Fruit fly (Drosophila melanogaster) whole organism, embryonic: ENCODE data around the gene CG15209.

Experiments
- B-H2 ChIP-seq: fragments of 200-800 bp; sonication (Bioruptor generic); optimal IDR thresholded peaks from 2 replicates; lab custom pipeline; 2018; ENCODE audit warnings: missing biosample characterization, mild to moderate bottlenecking, missing genetic modification characterization
- Bdp1 ChIP-seq: fragments of 200-800 bp; sonication (Bioruptor generic); optimal IDR thresholded peaks from 3 replicates; lab custom pipeline; 2016; ENCODE audit warnings: missing biosample characterization, missing genetic modification characterization
- CG1024 ChIP-seq: fragments of 200-800 bp; sonication (Bioruptor generic); IDR thresholded peaks from 2 replicates; pipeline ENCODE4 v1.3.6; 2022; ENCODE audit warnings: missing biosample characterization, missing genetic modification characterization
- CG11093 ChIP-seq: fragments of 200-800 bp; sonication (Bioruptor generic); IDR thresholded peaks from 3 replicates; pipeline ENCODE4 v1.3.6; 2022; ENCODE audit warnings: missing biosample characterization, missing genetic modification characterization
- CG11247 ChIP-seq: fragments of 200-800 bp; sonication (Bioruptor generic); IDR thresholded peaks from 2 replicates; pipeline ENCODE4 v1.3.6; 2022; ENCODE audit warnings: missing biosample characterization, missing genetic modification characterization
- CG11504 ChIP-seq: fragments of 200-800 bp; sonication (Bioruptor generic); optimal IDR thresholded peaks from 3 replicates; lab custom pipeline; 2019; ENCODE audit warnings: missing biosample characterization, mild to moderate bottlenecking, missing genetic modification characterization, moderate library complexity
- CG11560 ChIP-seq: fragments of 200-800 bp; sonication (Bioruptor generic); IDR thresholded peaks from 3 replicates; pipeline ENCODE4 v1.3.6; 2022; ENCODE audit warnings: missing biosample characterization, missing genetic modification characterization
- CG12236 ChIP-seq: fragments of 200-800 bp; sonication (Bioruptor generic); optimal IDR thresholded peaks from 2 replicates; lab custom pipeline; 2016; ENCODE audit warnings: missing biosample characterization, missing genetic modification characterization
- CG14014 ChIP-seq: fragments of 200-800 bp; sonication (Bioruptor generic); IDR thresholded peaks from 2 replicates; pipeline ENCODE4 v1.3.6; 2022; ENCODE audit warnings: missing biosample characterization, missing genetic modification characterization
- CG14710 ChIP-seq: fragments of 200-800 bp; sonication (Bioruptor generic); optimal IDR thresholded peaks from 3 replicates; lab custom pipeline; 2019; ENCODE audit warnings: missing biosample characterization, mild to moderate bottlenecking, missing genetic modification characterization, moderate library complexity
- CG15269 ChIP-seq: fragments of 200-800 bp; sonication (Bioruptor generic); optimal IDR thresholded peaks from 2 replicates; lab custom pipeline; 2018; ENCODE audit warnings: missing biosample characterization, mild to moderate bottlenecking, missing genetic modification characterization, moderate library complexity
- CG16863 ChIP-seq: fragments of 200-800 bp; sonication (Bioruptor generic); optimal IDR thresholded peaks from 3 replicates; lab custom pipeline; 2016; ENCODE audit warnings: missing biosample characterization, missing genetic modification characterization
- CG18599 ChIP-seq: fragments of 200-800 bp; sonication (Bioruptor generic); optimal IDR thresholded peaks from 3 replicates; lab custom pipeline; 2017; ENCODE audit warnings: missing biosample characterization, missing genetic modification characterization, mild to moderate bottlenecking, moderate library complexity, missing genetic modification reagents
- CG2202 ChIP-seq: fragments of 200-800 bp; sonication (Bioruptor generic); optimal IDR thresholded peaks from 2 replicates; lab custom pipeline; 2018; ENCODE audit warnings: missing biosample characterization, mild to moderate bottlenecking, missing genetic modification characterization
- CG31388 ChIP-seq: fragments of 200-800 bp; sonication (Bioruptor generic); optimal IDR thresholded peaks from 2 replicates; lab custom pipeline; 2016; ENCODE audit warnings: missing biosample characterization, missing genetic modification characterization
- CG31441 ChIP-seq: fragments of 200-800 bp; sonication (Bioruptor generic); IDR thresholded peaks from 2 replicates; pipeline ENCODE4 v1.3.6; 2022; ENCODE audit warnings: missing biosample characterization, missing genetic modification characterization
- CG33213 ChIP-seq: fragments of 200-800 bp; sonication (Bioruptor generic); optimal IDR thresholded peaks from 3 replicates; lab custom pipeline; 2016; ENCODE audit warnings: missing biosample characterization, missing genetic modification characterization
- CG3847 ChIP-seq: fragments of 200-800 bp; sonication (Bioruptor generic); IDR thresholded peaks from 2 replicates; pipeline ENCODE4 v1.3.6; 2022; ENCODE audit warnings: missing biosample characterization, missing genetic modification characterization
- CG8944 ChIP-seq: fragments of 200-800 bp; sonication (Bioruptor generic); optimal IDR thresholded peaks from 3 replicates; lab custom pipeline; 2016; ENCODE audit warnings: missing biosample characterization, missing genetic modification characterization
- CG9437 ChIP-seq: fragments of 200-800 bp; sonication (Bioruptor generic); optimal IDR thresholded peaks from 2 replicates; lab custom pipeline; 2018; ENCODE audit warnings: missing biosample characterization, mild to moderate bottlenecking, missing genetic modification characterization
- CG9609 ChIP-seq: fragments of 200-800 bp; sonication (Bioruptor generic); optimal IDR thresholded peaks from 3 replicates; lab custom pipeline; 2016; ENCODE audit warnings: missing biosample characterization, missing genetic modification characterization
- CG9876 ChIP-seq: fragments of 200-800 bp; sonication (Bioruptor generic); optimal IDR thresholded peaks from 2 replicates; lab custom pipeline; 2016; ENCODE audit warnings: missing biosample characterization, missing genetic modification characterization
- CHES-1-like ChIP-seq: fragments of 200-800 bp; sonication (Bioruptor generic); optimal IDR thresholded peaks from 2 replicates; lab custom pipeline; 2016; ENCODE audit warnings: missing biosample characterization, missing genetic modification characterization
- CTCF ChIP-seq: fragments of 200-800 bp; sonication (Bioruptor generic); optimal IDR thresholded peaks from 2 replicates; lab custom pipeline; 2017; ENCODE audit warnings: missing biosample characterization, mild to moderate bottlenecking, missing genetic modification characterization, moderate library complexity
- E2f1 ChIP-seq: fragments of 200-800 bp; sonication (Bioruptor generic); IDR thresholded peaks from 2 replicates; pipeline ENCODE4 v1.3.6; 2022; ENCODE audit warnings: missing biosample characterization, missing genetic modification characterization
- E2f2 ChIP-seq: fragments of 200-800 bp; sonication (Bioruptor generic); IDR thresholded peaks from 2 replicates; pipeline ENCODE4 v1.3.6; 2022; ENCODE audit warnings: missing biosample characterization, missing genetic modification characterization
- Eip74EF ChIP-seq, 2 experiments: fragments of 200-800 bp in 1 of 2; fragments of >200 bp in 1 of 2; sonication (Bioruptor generic) in 1 of 2; optimal IDR thresholded peaks; 2 replicates each; lab custom pipeline; 2017 to 2019; ENCODE audit warnings: missing biosample characterization in 2 of 2, missing genetic modification characterization in 2 of 2, mild to moderate bottlenecking in 1 of 2, moderate library complexity in 1 of 2
- Fer1 ChIP-seq: fragments of 200-800 bp; sonication (Bioruptor generic); optimal IDR thresholded peaks from 2 replicates; lab custom pipeline; 2017; ENCODE audit warnings: missing biosample characterization, mild to moderate bottlenecking, missing genetic modification characterization
- Opbp ChIP-seq: fragments of 200-800 bp; sonication (Bioruptor generic); IDR thresholded peaks from 3 replicates; pipeline ENCODE4 v1.3.6; 2022; ENCODE audit warnings: missing biosample characterization, missing genetic modification characterization; ENCODE audit not compliant: partially characterized antibody
- Poxn ChIP-seq: fragments of 200-800 bp; sonication (Bioruptor generic); IDR thresholded peaks from 2 replicates; pipeline ENCODE4 v1.3.6; 2022; ENCODE audit warnings: missing biosample characterization, missing genetic modification characterization
- Ptx1 ChIP-seq: fragments of 200-800 bp; sonication (Bioruptor generic); IDR thresholded peaks from 2 replicates; pipeline ENCODE4 v1.3.6; 2022; ENCODE audit warnings: missing biosample characterization, missing genetic modification characterization
- Ravus ChIP-seq: fragments of 200-800 bp; sonication (Bioruptor generic); IDR thresholded peaks from 2 replicates; pipeline ENCODE4 v1.3.6; 2022; ENCODE audit warnings: missing biosample characterization, missing genetic modification characterization
- Spps ChIP-seq: fragments of 200-800 bp; sonication (Bioruptor generic); optimal IDR thresholded peaks from 2 replicates; lab custom pipeline; 2018; ENCODE audit warnings: missing biosample characterization, mild to moderate bottlenecking, missing genetic modification characterization
- TFAM ChIP-seq: fragments of 200-800 bp; sonication (Bioruptor generic); optimal IDR thresholded peaks from 2 replicates; lab custom pipeline; 2017; ENCODE audit warnings: missing biosample characterization, missing genetic modification characterization, inconsistent platforms
- YL-1 ChIP-seq: fragments of 200-800 bp; sonication (Bioruptor generic); optimal IDR thresholded peaks from 3 replicates; lab custom pipeline; 2017; ENCODE audit warnings: missing biosample characterization, mild to moderate bottlenecking, missing genetic modification characterization
- ase ChIP-seq: fragments of 200-800 bp; sonication (Bioruptor generic); IDR thresholded peaks from 3 replicates; pipeline ENCODE4 v1.3.6; 2022; ENCODE audit warnings: missing biosample characterization, missing genetic modification characterization
- az2 ChIP-seq: fragments of 200-800 bp; sonication (Bioruptor generic); optimal IDR thresholded peaks from 3 replicates; lab custom pipeline; 2016; ENCODE audit warnings: missing biosample characterization, missing genetic modification characterization
- bcd ChIP-seq: fragments of 200-800 bp; sonication (Bioruptor generic); optimal IDR thresholded peaks from 2 replicates; lab custom pipeline; 2017; ENCODE audit warnings: missing biosample characterization, mild to moderate bottlenecking, missing genetic modification characterization
- btn ChIP-seq: fragments of 200-800 bp; sonication (Bioruptor generic); optimal IDR thresholded peaks from 2 replicates; lab custom pipeline; 2016; ENCODE audit warnings: missing biosample characterization, missing genetic modification characterization
- caup ChIP-seq: fragments of 200-800 bp; sonication (Bioruptor generic); optimal IDR thresholded peaks from 3 replicates; lab custom pipeline; 2017; ENCODE audit warnings: missing biosample characterization, mild to moderate bottlenecking, missing genetic modification characterization, moderate library complexity; ENCODE audit not compliant: severe bottlenecking
- ems ChIP-seq: fragments of 200-800 bp; sonication (Bioruptor generic); optimal IDR thresholded peaks from 3 replicates; lab custom pipeline; 2016; ENCODE audit warnings: missing biosample characterization, missing genetic modification characterization
- en ChIP-seq: fragments of 200-800 bp; sonication (Bioruptor generic); optimal IDR thresholded peaks from 2 replicates; lab custom pipeline; 2016; ENCODE audit warnings: missing biosample characterization, missing genetic modification characterization
- fd102C ChIP-seq: fragments of 200-800 bp; sonication (Bioruptor generic); optimal IDR thresholded peaks from 2 replicates; lab custom pipeline; 2018; ENCODE audit warnings: missing biosample characterization, mild to moderate bottlenecking, missing genetic modification characterization, moderate library complexity
- gce ChIP-seq: fragments of 200-800 bp; sonication (Bioruptor generic); IDR thresholded peaks from 3 replicates; pipeline ENCODE4 v1.3.6; 2022; ENCODE audit warnings: missing biosample characterization, missing genetic modification characterization
- grau ChIP-seq: fragments of 200-800 bp; optimal IDR thresholded peaks from 3 replicates; lab custom pipeline; 2019; ENCODE audit warnings: missing biosample characterization, mild to moderate bottlenecking, missing genetic modification characterization, moderate library complexity
- kah ChIP-seq: fragments of 200-800 bp; sonication (Bioruptor generic); optimal IDR thresholded peaks from 2 replicates; lab custom pipeline; 2018; ENCODE audit warnings: missing biosample characterization, mild to moderate bottlenecking, missing genetic modification characterization
- org-1 ChIP-seq: fragments of 200-800 bp; sonication (Bioruptor generic); optimal IDR thresholded peaks from 2 replicates; lab custom pipeline; 2017; ENCODE audit warnings: missing biosample characterization, missing genetic modification characterization
- prd ChIP-seq, 3 experiments: fragments of >200 bp in 2 of 3; fragments of 200-800 bp in 1 of 3; sonication (Bioruptor generic) in 1 of 3; optimal IDR thresholded peaks in 2 of 3; IDR thresholded peaks in 1 of 3; 2 replicates in 2 of 3; 3 replicates in 1 of 3; pipeline versions ENCODE4 v1.3.6 to Lab custom; 2017 to 2022; ENCODE audit warnings: missing biosample characterization in 1 of 3, missing genetic modification characterization in 1 of 3
- ro ChIP-seq: fragments of 200-800 bp; sonication (Bioruptor generic); IDR thresholded peaks from 2 replicates; pipeline ENCODE4 v1.3.6; 2022; ENCODE audit warnings: missing biosample characterization, missing genetic modification characterization
- sc ChIP-seq, 3 experiments: fragments of >200 bp in 2 of 3; fragments of 200-800 bp in 1 of 3; sonication (Bioruptor generic) in 1 of 3; optimal IDR thresholded peaks; 2 replicates in 2 of 3; 3 replicates in 1 of 3; lab custom pipeline; 2017; ENCODE audit warnings: mild to moderate bottlenecking in 1 of 3, missing biosample characterization in 1 of 3, missing genetic modification characterization in 1 of 3, missing genetic modification reagents in 1 of 3
- tup ChIP-seq: fragments of 200-800 bp; sonication (Bioruptor generic); optimal IDR thresholded peaks from 2 replicates; lab custom pipeline; 2016; ENCODE audit warnings: missing biosample characterization, mild to moderate bottlenecking, missing genetic modification characterization, moderate library complexity

Gene CG15209

dm6 chrX:10815511-10816080 lies 26.4 kb upstream of the CG15209 start (continued):
- TF ChIP-seq CTCF (GFP tag; lab: Kevin White, UChicago) (no peak), CG11560 (tag; lab: Robert Waterston, UW) (no peak), Spps (no peak), org-1 (GFP tag; lab: Kevin White, UChicago) (no peak), CG18599 (no peak), ro (GFP tag; lab: Robert Waterston, UW) (no peak), gce (GFP tag; lab: Robert Waterston, UW) (0 out of 3 replicates have a peak, but pooled peaks have one; percentile 6), CG9876 (GFP tag; lab: Kevin White, UChicago) (no peak), CG11247 (GFP tag; lab: Robert Waterston, UW) (no peak), tup (GFP tag; lab: Kevin White, UChicago) (no peak), E2f1 (GFP tag; lab: Robert Waterston, UW) (no peak), az2 (GFP tag; lab: Kevin White, UChicago) (no peak), CG12236 (GFP tag; lab: Kevin White, UChicago) (no peak), CG3847 (GFP tag; lab: Robert Waterston, UW) (no peak), CG14014 (no peak), en (GFP tag; lab: Kevin White, UChicago) (no peak), CG33213 (GFP tag; lab: Kevin White, UChicago) (no peak), CG9437 (GFP tag; lab: Kevin White, UChicago) (peak; percentile 1), Ravus (no peak), CG11504 (tag; lab: Kevin White, UChicago) (no peak), CG9609 (GFP tag; lab: Kevin White, UChicago) (no peak), sc (optimal IDR thresholded peaks at IDR 0.05; lab: Kevin White, UChicago) (no peak), sc (GFP tag; optimal IDR thresholded peaks at IDR 0.05; lab: Kevin White, UChicago) (no peak), Eip74EF (GFP tag; optimal IDR thresholded peaks at IDR 0.05; lab: Kevin White, UChicago) (no peak), TFAM (GFP tag; lab: Kevin White, UChicago) (no peak), btn (GFP tag; lab: Kevin White, UChicago) (no peak), Poxn (GFP tag; lab: Robert Waterston, UW) (no peak), CG11093 (no peak), Ptx1 (GFP tag; lab: Robert Waterston, UW) (no peak), fd102C (no peak), Bdp1 (GFP tag; lab: Kevin White, UChicago) (no peak), ems (GFP tag; lab: Kevin White, UChicago) (no peak), caup (no peak), CG14710 (tag; lab: Kevin White, UChicago) (no peak), ase (GFP tag; lab: Robert Waterston, UW) (no peak), CG31441 (GFP tag; lab: Robert Waterston, UW) (no peak), CG1024 (0 out of 2 replicates have a peak, but pooled peaks have one; percentile 6), CG15269 (tag; lab: Kevin White, UChicago) (no peak), B-H2 (no peak), E2f2 (GFP tag; lab: Robert Waterston, UW) (peak; percentile 16; the same call in 1 of the 2 replicates), grau (tag; lab: Kevin White, UChicago) (no peak), Opbp (no peak; the same call in 1 of the 3 replicates), CG8944 (GFP tag; lab: Kevin White, UChicago) (no peak), prd (optimal IDR thresholded peaks at IDR 0.05; lab: Kevin White, UChicago) (no peak), prd (GFP tag; IDR thresholded peaks at IDR 0.05; lab: Robert Waterston, UW) (no peak), CG16863 (no peak), Fer1 (GFP tag; lab: Kevin White, UChicago) (no peak), CHES-1-like (peak; percentile 24), bcd (GFP tag; lab: Kevin White, UChicago) (no peak), kah (GFP tag; lab: Kevin White, UChicago) (peak; percentile 15), CG31388 (GFP tag; lab: Kevin White, UChicago) (no peak), YL-1 (GFP tag; lab: Kevin White, UChicago) (no peak), CG2202 (tag; lab: Kevin White, UChicago) (no peak)
